Fruit fly (Drosophila melanogaster) whole organism, prepupa: ENCODE results near the gene Polr2A.

Experiments
- CG10631 ChIP-seq: fragments of 200-800 bp; sonication (Bioruptor generic); optimal IDR thresholded peaks from 2 replicates; lab custom pipeline; 2016; ENCODE audit warnings: missing biosample characterization, missing genetic modification characterization
- CG10669 ChIP-seq: fragments of 200-800 bp; sonication (Bioruptor generic); optimal IDR thresholded peaks from 3 replicates; lab custom pipeline; 2018; ENCODE audit warnings: missing biosample characterization, mild to moderate bottlenecking, missing genetic modification characterization, moderate library complexity
- CG15336 ChIP-seq: fragments of 200-800 bp; sonication (Bioruptor generic); IDR thresholded peaks from 2 replicates; pipeline ENCODE4 v1.3.6; 2022; ENCODE audit warnings: missing biosample characterization, missing genetic modification characterization
- CG1621 ChIP-seq: fragments of 200-800 bp; sonication (Bioruptor generic); optimal IDR thresholded peaks from 3 replicates; lab custom pipeline; 2018; ENCODE audit warnings: missing biosample characterization, mild to moderate bottlenecking, missing genetic modification characterization
- CG16779 ChIP-seq: fragments of 200-800 bp; sonication (Bioruptor generic); optimal IDR thresholded peaks from 3 replicates; lab custom pipeline; 2017; ENCODE audit warnings: missing biosample characterization, mild to moderate bottlenecking, missing genetic modification characterization
- CG3919 ChIP-seq: fragments of 200-800 bp; sonication (Bioruptor generic); optimal IDR thresholded peaks from 3 replicates; lab custom pipeline; 2016; ENCODE audit warnings: missing biosample characterization, missing genetic modification characterization
- CG4318 ChIP-seq: fragments of 200-800 bp; sonication (Bioruptor generic); optimal IDR thresholded peaks from 3 replicates; lab custom pipeline; 2017; ENCODE audit warnings: missing biosample characterization, mild to moderate bottlenecking, missing genetic modification characterization
- CG6163 ChIP-seq: fragments of 200-800 bp; sonication (Bioruptor generic); IDR thresholded peaks from 3 replicates; pipeline ENCODE4 v1.3.6; 2022; ENCODE audit warnings: missing biosample characterization, missing genetic modification characterization
- CG8119 ChIP-seq: fragments of 200-800 bp; sonication (Bioruptor generic); IDR thresholded peaks from 3 replicates; pipeline ENCODE4 v1.3.6; 2022; ENCODE audit warnings: missing biosample characterization, missing genetic modification characterization
- CG8319 ChIP-seq: fragments of 200-800 bp; sonication (Bioruptor generic); optimal IDR thresholded peaks from 3 replicates; lab custom pipeline; 2016; ENCODE audit warnings: missing biosample characterization, missing genetic modification characterization
- CG9139 ChIP-seq: fragments of 200-800 bp; sonication (Bioruptor generic); optimal IDR thresholded peaks from 3 replicates; lab custom pipeline; 2017; ENCODE audit warnings: missing biosample characterization, mild to moderate bottlenecking, missing genetic modification characterization
- Eip93F ChIP-seq: fragments of 200-800 bp; sonication (Bioruptor generic); optimal IDR thresholded peaks from 2 replicates; lab custom pipeline; 2016; ENCODE audit warnings: missing biosample characterization, mild to moderate bottlenecking, missing genetic modification characterization
- Gug ChIP-seq: fragments of 200-800 bp; sonication (Bioruptor generic); IDR thresholded peaks from 2 replicates; pipeline ENCODE4 v1.3.6; 2022; ENCODE audit warnings: missing biosample characterization, missing genetic modification characterization
- Hr39 ChIP-seq: fragments of 200-800 bp; sonication (Bioruptor generic); optimal IDR thresholded peaks from 2 replicates; lab custom pipeline; 2016; ENCODE audit warnings: missing biosample characterization, missing genetic modification characterization
- Lpt ChIP-seq: fragments of 200-800 bp; sonication (Bioruptor generic); optimal IDR thresholded peaks from 3 replicates; lab custom pipeline; 2016; ENCODE audit warnings: missing biosample characterization, missing genetic modification characterization
- Met ChIP-seq: fragments of 200-800 bp; sonication (Bioruptor generic); optimal IDR thresholded peaks from 3 replicates; lab custom pipeline; 2016; ENCODE audit warnings: missing biosample characterization, missing genetic modification characterization
- OdsH ChIP-seq: fragments of 200-800 bp; sonication (Bioruptor generic); optimal IDR thresholded peaks from 3 replicates; lab custom pipeline; 2016; ENCODE audit warnings: missing biosample characterization, missing genetic modification characterization
- Sox15 ChIP-seq: fragments of 200-800 bp; sonication (Bioruptor generic); optimal IDR thresholded peaks from 3 replicates; lab custom pipeline; 2016; ENCODE audit warnings: missing biosample characterization, missing genetic modification characterization
- achi ChIP-seq: fragments of 200-800 bp; sonication (Bioruptor generic); optimal IDR thresholded peaks from 3 replicates; lab custom pipeline; 2016; ENCODE audit warnings: missing biosample characterization, missing genetic modification characterization
- acj6 ChIP-seq: fragments of 200-800 bp; sonication (Bioruptor generic); optimal IDR thresholded peaks from 3 replicates; lab custom pipeline; 2016; ENCODE audit warnings: missing biosample characterization, missing genetic modification characterization
- cyc ChIP-seq: fragments of 200-800 bp; sonication (Bioruptor generic); optimal IDR thresholded peaks from 3 replicates; lab custom pipeline; 2016; ENCODE audit warnings: missing biosample characterization, missing genetic modification characterization
- dsx ChIP-seq: fragments of 200-800 bp; optimal IDR thresholded peaks from 3 replicates; lab custom pipeline; 2019; ENCODE audit warnings: missing biosample characterization, mild to moderate bottlenecking, missing genetic modification characterization, moderate library complexity; ENCODE audit not compliant: poor library complexity, severe bottlenecking
- esn ChIP-seq: fragments of 200-800 bp; sonication (Bioruptor generic); optimal IDR thresholded peaks from 2 replicates; lab custom pipeline; 2016; ENCODE audit warnings: missing biosample characterization, mild to moderate bottlenecking, missing genetic modification characterization, moderate library complexity
- fkh ChIP-seq: fragments of 200-800 bp; sonication (Bioruptor generic); optimal IDR thresholded peaks from 3 replicates; lab custom pipeline; 2017; ENCODE audit warnings: missing biosample characterization, mild to moderate bottlenecking, missing genetic modification characterization, moderate library complexity
- net ChIP-seq: fragments of 200-800 bp; sonication (Bioruptor generic); optimal IDR thresholded peaks from 3 replicates; lab custom pipeline; 2016; ENCODE audit warnings: missing biosample characterization, missing genetic modification characterization
- pdm3 ChIP-seq: fragments of 200-800 bp; sonication (Bioruptor generic); optimal IDR thresholded peaks from 3 replicates; lab custom pipeline; 2016; ENCODE audit warnings: missing biosample characterization, missing genetic modification characterization
- salr ChIP-seq, 2 experiments: fragments of 200-800 bp; sonication (Bioruptor generic); optimal IDR thresholded peaks; 3 replicates each; lab custom pipeline; 2016 to 2018; ENCODE audit warnings: missing biosample characterization in 2 of 2, missing genetic modification characterization in 2 of 2, mild to moderate bottlenecking in 1 of 2
- spab ChIP-seq: fragments of 200-800 bp; sonication (Bioruptor generic); optimal IDR thresholded peaks from 2 replicates; lab custom pipeline; 2017; ENCODE audit warnings: missing biosample characterization, mild to moderate bottlenecking, missing genetic modification characterization, missing genetic modification reagents
- ss ChIP-seq, 2 experiments: fragments of 200-800 bp; sonication (Bioruptor generic); optimal IDR thresholded peaks; 2 replicates in 1 of 2; 3 replicates in 1 of 2; lab custom pipeline; 2017 to 2018; ENCODE audit warnings: mild to moderate bottlenecking in 2 of 2, missing biosample characterization in 2 of 2, missing genetic modification characterization in 2 of 2, moderate library complexity in 1 of 2
- svp ChIP-seq: fragments of 200-800 bp; sonication (Bioruptor generic); peaks from one replicate; lab custom pipeline; 2016; ENCODE audit warnings: missing biosample characterization, missing genetic modification characterization
- topi ChIP-seq: fragments of 200-800 bp; sonication (Bioruptor generic); optimal IDR thresholded peaks from 3 replicates; lab custom pipeline; 2016; ENCODE audit warnings: missing biosample characterization, missing genetic modification characterization

Gene Polr2A

DNA sequence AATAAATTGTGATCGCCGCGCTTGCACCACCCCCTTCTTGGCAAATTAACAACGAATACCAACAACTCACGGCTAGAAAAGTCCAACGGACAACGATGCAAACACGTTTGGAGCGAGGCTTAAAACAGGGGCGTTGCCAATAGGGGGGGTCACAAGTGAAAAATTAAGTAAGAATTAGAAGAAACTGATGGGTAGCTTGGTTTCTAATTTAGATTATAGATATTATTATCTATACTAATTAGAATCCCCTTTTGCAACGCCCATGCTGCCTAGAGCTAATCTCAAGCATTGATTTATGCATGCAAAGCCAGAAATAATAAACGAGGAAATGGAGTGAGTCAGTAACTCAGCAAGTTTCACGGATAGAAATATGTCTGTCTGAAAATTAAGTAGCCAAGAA lies 51.7 kb downstream of the Polr2A start (continued):
- no peak for TF ChIP-seq Hr39
- peak; percentile 57 for TF ChIP-seq acj6 (GFP tag; lab: Kevin White, UChicago)
- no peak for TF ChIP-seq CG1621 (tag; lab: Kevin White, UChicago)
- TF ChIP-seq spab (GFP tag; lab: Kevin White, UChicago): no peak
- TF ChIP-seq CG10669 (GFP tag; lab: Kevin White, UChicago): peak; percentile 36
- peak in 1 of 2 experiments; percentile 53 for TF ChIP-seq salr (GFP tag; optimal IDR thresholded peaks at IDR 0.05; lab: Kevin White, UChicago)
- TF ChIP-seq esn (GFP tag; lab: Kevin White, UChicago): no peak
- no peak for TF ChIP-seq dsx (GFP tag; lab: Kevin White, UChicago)
- TF ChIP-seq net (GFP tag; lab: Kevin White, UChicago): peak; percentile 71
- peak; percentile 60 for TF ChIP-seq CG3919 (GFP tag; lab: Kevin White, UChicago)
- peak; percentile 92 for TF ChIP-seq CG15336
- TF ChIP-seq Sox15 (GFP tag; lab: Kevin White, UChicago): no peak
- TF ChIP-seq Eip93F (GFP tag; lab: Kevin White, UChicago): no peak
- no peak for TF ChIP-seq CG8319 (GFP tag; lab: Kevin White, UChicago)

DNA sequence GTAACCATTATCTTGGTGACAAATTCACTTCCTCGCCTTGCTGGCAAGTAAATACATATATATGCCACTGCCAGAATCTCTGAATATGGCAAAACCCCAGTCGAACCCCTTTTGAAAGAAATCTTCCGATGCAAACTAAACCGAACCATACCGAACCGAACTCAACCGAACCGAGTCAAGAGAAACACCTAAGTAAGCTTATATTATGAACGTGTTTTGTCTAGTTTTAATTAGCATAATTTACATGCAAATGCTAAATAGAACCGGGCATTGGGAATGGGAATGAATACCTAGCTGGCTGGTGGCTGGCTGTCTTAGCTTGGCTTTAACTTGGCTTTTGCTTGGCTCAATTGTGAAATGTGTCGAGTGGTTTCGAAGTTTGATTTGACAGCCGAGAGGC lies 52.8 kb downstream of the Polr2A start:
- no peak for TF ChIP-seq CG10631 (GFP tag; lab: Kevin White, UChicago)
- no peak for TF ChIP-seq Met (GFP tag; lab: Kevin White, UChicago)
- no peak for TF ChIP-seq Lpt (GFP tag; lab: Kevin White, UChicago)
- TF ChIP-seq, all 60 proteins: peak for 0

DNA sequence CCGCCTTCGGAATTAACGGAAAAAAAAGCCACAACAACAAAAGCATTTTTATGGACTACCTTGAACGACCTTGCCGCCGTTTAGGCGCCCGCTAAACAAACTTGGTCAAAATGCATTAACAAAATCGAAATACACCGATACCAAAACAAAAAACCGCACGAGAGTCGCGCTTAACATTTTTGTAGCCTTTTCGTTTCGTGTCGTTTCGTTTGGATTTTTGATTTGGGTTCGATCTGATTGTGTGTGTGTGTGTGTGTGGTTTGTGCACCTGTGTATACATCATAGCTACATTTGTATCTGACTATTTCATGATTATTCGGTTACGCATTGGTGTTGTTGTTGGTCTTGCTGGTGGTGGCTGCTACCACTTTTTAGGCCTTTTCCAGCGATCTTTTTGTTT lies 54.6 kb downstream of the Polr2A start:
- TF ChIP-seq achi (no peak), CG4318 (GFP tag; lab: Kevin White, UChicago) (no peak), Sox15 (GFP tag; lab: Kevin White, UChicago) (no peak), salr (GFP tag; optimal IDR thresholded peaks at IDR 0.05; lab: Kevin White, UChicago) (no peak), svp (GFP tag; lab: Kevin White, UChicago) (no peak), Lpt (GFP tag; lab: Kevin White, UChicago) (no peak), CG16779 (tag; lab: Kevin White, UChicago) (no peak), CG3919 (GFP tag; lab: Kevin White, UChicago) (no peak), CG6163 (GFP tag; lab: Robert Waterston, UW) (no peak), topi (GFP tag; lab: Kevin White, UChicago) (no peak), Gug (no peak), ss (GFP tag; optimal IDR thresholded peaks at IDR 0.05; lab: Kevin White, UChicago) (no peak), CG9139 (GFP tag; lab: Kevin White, UChicago) (no peak), dsx (GFP tag; lab: Kevin White, UChicago) (no peak), OdsH (GFP tag; lab: Kevin White, UChicago) (no peak), CG8319 (GFP tag; lab: Kevin White, UChicago) (no peak), CG8119 (GFP tag; lab: Robert Waterston, UW) (no peak), pdm3 (GFP tag; lab: Kevin White, UChicago) (no peak)
- TF ChIP-seq, all 60 proteins: peak for 0

DNA sequence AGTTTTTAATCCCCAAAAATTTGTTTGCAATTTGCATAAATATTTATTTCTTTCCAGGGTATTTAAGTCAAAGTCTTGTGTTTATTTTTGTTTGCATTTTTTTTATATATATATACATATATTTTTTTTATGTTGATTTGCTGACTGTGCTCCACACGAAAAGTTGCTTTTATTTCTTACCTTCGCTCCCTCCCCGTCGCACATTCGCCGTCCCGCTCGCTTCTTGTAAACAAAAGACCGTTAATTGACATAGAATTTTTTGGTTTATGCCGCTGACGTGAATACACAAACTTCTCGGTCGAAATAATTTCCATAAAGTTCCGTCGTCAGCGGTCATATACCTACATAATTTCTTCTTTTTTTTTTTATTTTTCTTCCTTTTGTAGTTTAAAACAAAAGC lies 57.3 kb downstream of the Polr2A start:
- TF ChIP-seq cyc (GFP tag; lab: Kevin White, UChicago) (no peak), fkh (GFP tag; lab: Kevin White, UChicago) (peak; percentile 56)
